Fruit fly (Drosophila melanogaster): ENCODE results near the gene CG6012.
A peak's percentile ranks its signal among the peaks of the same experiment; 100 is the strongest.

Gene CG6012

DNA sequence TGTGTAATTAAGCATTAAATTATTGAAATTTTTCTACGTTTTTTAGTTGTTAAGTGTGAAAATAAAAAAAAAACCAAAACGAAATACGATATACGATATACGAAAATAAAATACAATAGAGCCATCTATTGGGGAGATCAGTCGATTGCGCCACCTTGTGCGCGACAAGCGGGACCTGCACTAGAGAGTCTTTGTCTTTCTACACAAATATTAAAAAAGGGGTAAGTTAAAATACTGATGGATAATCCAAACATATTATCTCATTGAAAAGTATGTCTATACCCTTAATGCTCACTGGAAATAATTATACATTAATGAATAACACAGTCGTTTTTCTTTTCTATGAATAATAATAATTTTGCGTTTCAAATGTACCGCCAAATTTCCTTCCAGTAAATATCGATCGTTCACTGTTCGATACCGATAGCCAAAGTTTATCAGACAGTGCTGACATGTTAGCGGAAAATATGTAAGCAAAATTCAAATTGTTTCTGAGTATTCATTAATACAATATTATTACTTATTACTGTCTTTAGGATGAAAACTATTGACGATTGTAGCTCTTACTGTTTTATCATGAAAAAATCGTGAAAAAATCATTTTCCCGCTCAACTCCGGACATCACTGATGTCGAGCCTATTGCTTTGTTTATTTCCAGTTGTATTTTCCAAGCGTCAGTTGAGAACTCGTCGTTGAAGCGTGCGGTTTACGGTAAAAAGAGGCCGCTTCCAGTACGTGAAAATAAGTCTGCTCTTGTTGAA, 45.1 kb downstream of the CG6012 start, which contains the start of gene mdy (continued):
- peak; percentile 25 for TF ChIP-seq CG3032 (tag; optimal IDR thresholded peaks at IDR 0.05)
- peak; percentile 58 for TF ChIP-seq Hr4 (GFP tag; optimal IDR thresholded peaks at IDR 0.05)
- TF ChIP-seq OdsH (GFP tag; optimal IDR thresholded peaks at IDR 0.05): peak; percentile 58
- peak; percentile 43 for TF ChIP-seq Hr39 (GFP tag; optimal IDR thresholded peaks at IDR 0.05)
- TF ChIP-seq CG16779 (tag; optimal IDR thresholded peaks at IDR 0.05): no peak
- TF ChIP-seq CG32006 (GFP tag; optimal IDR thresholded peaks at IDR 0.05): peak; percentile 63
- TF ChIP-seq CG34406 (GFP tag; optimal IDR thresholded peaks at IDR 0.05): no peak
- TF ChIP-seq Hr38 (GFP tag; optimal IDR thresholded peaks at IDR 0.05): no peak
- peak; percentile 74 for TF ChIP-seq Met (GFP tag; optimal IDR thresholded peaks at IDR 0.05)
- TF ChIP-seq CG6163 (GFP tag; IDR thresholded peaks at IDR 0.05): peak; percentile 70; the same call in 2 of the 3 replicates
